Fruit fly (Drosophila melanogaster) whole organism, prepupa: Measurements from ENCODE around the gene RapGAP1.

ENCODE experiments used
- CG10669 ChIP-seq: fragments of 200-800 bp; sonication (Bioruptor generic); optimal IDR thresholded peaks from 3 replicates; lab custom pipeline; 2018; ENCODE audit warnings: missing biosample characterization, mild to moderate bottlenecking, missing genetic modification characterization, moderate library complexity
- CG11294 ChIP-seq: fragments of 200-800 bp; sonication (Bioruptor generic); IDR thresholded peaks from 2 replicates; pipeline ENCODE4 v1.3.6; 2022; ENCODE audit warnings: missing biosample characterization, missing genetic modification characterization
- CG11762 ChIP-seq: fragments of 200-800 bp; sonication (Bioruptor generic); optimal IDR thresholded peaks from 3 replicates; lab custom pipeline; 2016; ENCODE audit warnings: missing biosample characterization, missing genetic modification characterization; ENCODE audit not compliant: insufficient read depth
- CG11902 ChIP-seq: fragments of 200-800 bp; sonication (Bioruptor generic); optimal IDR thresholded peaks from 3 replicates; lab custom pipeline; 2016; ENCODE audit warnings: missing biosample characterization, missing genetic modification characterization
- CG15336 ChIP-seq: fragments of 200-800 bp; sonication (Bioruptor generic); IDR thresholded peaks from 2 replicates; pipeline ENCODE4 v1.3.6; 2022; ENCODE audit warnings: missing biosample characterization, missing genetic modification characterization
- CG16779 ChIP-seq: fragments of 200-800 bp; sonication (Bioruptor generic); optimal IDR thresholded peaks from 3 replicates; lab custom pipeline; 2017; ENCODE audit warnings: missing biosample characterization, mild to moderate bottlenecking, missing genetic modification characterization
- CG3032 ChIP-seq: fragments of 200-800 bp; optimal IDR thresholded peaks from 2 replicates; lab custom pipeline; 2019; ENCODE audit warnings: missing biosample characterization, mild to moderate bottlenecking, missing genetic modification characterization, moderate library complexity
- CG31627 ChIP-seq: fragments of 200-800 bp; sonication (Bioruptor generic); optimal IDR thresholded peaks from 3 replicates; lab custom pipeline; 2016; ENCODE audit warnings: missing biosample characterization, missing genetic modification characterization
- CG32006 ChIP-seq: fragments of 200-800 bp; sonication (Bioruptor generic); optimal IDR thresholded peaks from 3 replicates; lab custom pipeline; 2017; ENCODE audit warnings: missing biosample characterization, mild to moderate bottlenecking, missing genetic modification characterization
- CG34406 ChIP-seq: fragments of 200-800 bp; sonication (Bioruptor generic); optimal IDR thresholded peaks from 3 replicates; lab custom pipeline; 2016; ENCODE audit warnings: missing biosample characterization, missing genetic modification characterization
- CG6163 ChIP-seq: fragments of 200-800 bp; sonication (Bioruptor generic); IDR thresholded peaks from 3 replicates; pipeline ENCODE4 v1.3.6; 2022; ENCODE audit warnings: missing biosample characterization, missing genetic modification characterization
- CG6792 ChIP-seq: fragments of 200-800 bp; sonication (Bioruptor generic); optimal IDR thresholded peaks from 3 replicates; lab custom pipeline; 2016; ENCODE audit warnings: missing biosample characterization, missing genetic modification characterization
- CG6808 ChIP-seq: fragments of 200-800 bp; sonication (Bioruptor generic); optimal IDR thresholded peaks from 3 replicates; lab custom pipeline; 2017; ENCODE audit warnings: missing biosample characterization, missing genetic modification characterization, mild to moderate bottlenecking, moderate library complexity, missing genetic modification reagents
- CG6854 ChIP-seq: fragments of 200-800 bp; sonication (Bioruptor generic); optimal IDR thresholded peaks from 2 replicates; lab custom pipeline; 2017; ENCODE audit warnings: missing biosample characterization, mild to moderate bottlenecking, missing genetic modification characterization
- CG8119 ChIP-seq: fragments of 200-800 bp; sonication (Bioruptor generic); IDR thresholded peaks from 3 replicates; pipeline ENCODE4 v1.3.6; 2022; ENCODE audit warnings: missing biosample characterization, missing genetic modification characterization
- CG8319 ChIP-seq: fragments of 200-800 bp; sonication (Bioruptor generic); optimal IDR thresholded peaks from 3 replicates; lab custom pipeline; 2016; ENCODE audit warnings: missing biosample characterization, missing genetic modification characterization
- CG8632 ChIP-seq: fragments of 200-800 bp; sonication (Bioruptor generic); optimal IDR thresholded peaks from 3 replicates; lab custom pipeline; 2016; ENCODE audit warnings: missing biosample characterization, missing genetic modification characterization
- Eip78C ChIP-seq: fragments of 200-800 bp; sonication (Bioruptor generic); peaks from one replicate; lab custom pipeline; 2016; ENCODE audit warnings: missing biosample characterization, missing genetic modification characterization
- Eip93F ChIP-seq: fragments of 200-800 bp; sonication (Bioruptor generic); optimal IDR thresholded peaks from 2 replicates; lab custom pipeline; 2016; ENCODE audit warnings: missing biosample characterization, mild to moderate bottlenecking, missing genetic modification characterization
- Ets21C ChIP-seq: fragments of 200-800 bp; sonication (Bioruptor generic); optimal IDR thresholded peaks from 3 replicates; lab custom pipeline; 2016; ENCODE audit warnings: missing biosample characterization, missing genetic modification characterization
- Ets96B ChIP-seq: fragments of 200-800 bp; optimal IDR thresholded peaks from 2 replicates; lab custom pipeline; 2019; ENCODE audit warnings: missing biosample characterization, mild to moderate bottlenecking, missing genetic modification characterization, moderate library complexity
- Hr38 ChIP-seq: sonication (Bioruptor generic); optimal IDR thresholded peaks from 2 replicates; lab custom pipeline; 2016; ENCODE audit warnings: missing biosample characterization, missing genetic modification characterization
- Lpt ChIP-seq: fragments of 200-800 bp; sonication (Bioruptor generic); optimal IDR thresholded peaks from 3 replicates; lab custom pipeline; 2016; ENCODE audit warnings: missing biosample characterization, missing genetic modification characterization
- Met ChIP-seq: fragments of 200-800 bp; sonication (Bioruptor generic); optimal IDR thresholded peaks from 3 replicates; lab custom pipeline; 2016; ENCODE audit warnings: missing biosample characterization, missing genetic modification characterization
- OdsH ChIP-seq: fragments of 200-800 bp; sonication (Bioruptor generic); optimal IDR thresholded peaks from 3 replicates; lab custom pipeline; 2016; ENCODE audit warnings: missing biosample characterization, missing genetic modification characterization
- Smox ChIP-seq: fragments of 200-800 bp; sonication (Bioruptor generic); optimal IDR thresholded peaks from 3 replicates; lab custom pipeline; 2016; ENCODE audit warnings: missing biosample characterization, missing genetic modification characterization
- Sox15 ChIP-seq: fragments of 200-800 bp; sonication (Bioruptor generic); optimal IDR thresholded peaks from 3 replicates; lab custom pipeline; 2016; ENCODE audit warnings: missing biosample characterization, missing genetic modification characterization
- achi ChIP-seq: fragments of 200-800 bp; sonication (Bioruptor generic); optimal IDR thresholded peaks from 3 replicates; lab custom pipeline; 2016; ENCODE audit warnings: missing biosample characterization, missing genetic modification characterization
- acj6 ChIP-seq: fragments of 200-800 bp; sonication (Bioruptor generic); optimal IDR thresholded peaks from 3 replicates; lab custom pipeline; 2016; ENCODE audit warnings: missing biosample characterization, missing genetic modification characterization
- cyc ChIP-seq: fragments of 200-800 bp; sonication (Bioruptor generic); optimal IDR thresholded peaks from 3 replicates; lab custom pipeline; 2016; ENCODE audit warnings: missing biosample characterization, missing genetic modification characterization
- dac ChIP-seq: fragments of 200-800 bp; sonication (Bioruptor generic); optimal IDR thresholded peaks from 2 replicates; lab custom pipeline; 2017; ENCODE audit warnings: missing biosample characterization, mild to moderate bottlenecking, missing genetic modification characterization
- dsx ChIP-seq: fragments of 200-800 bp; optimal IDR thresholded peaks from 3 replicates; lab custom pipeline; 2019; ENCODE audit warnings: missing biosample characterization, mild to moderate bottlenecking, missing genetic modification characterization, moderate library complexity; ENCODE audit not compliant: poor library complexity, severe bottlenecking
- eg ChIP-seq: fragments of 200-800 bp; sonication (Bioruptor generic); IDR thresholded peaks from 3 replicates; pipeline ENCODE4 v1.3.6; 2022; ENCODE audit warnings: missing biosample characterization, missing genetic modification characterization
- esn ChIP-seq: fragments of 200-800 bp; sonication (Bioruptor generic); optimal IDR thresholded peaks from 2 replicates; lab custom pipeline; 2016; ENCODE audit warnings: missing biosample characterization, mild to moderate bottlenecking, missing genetic modification characterization, moderate library complexity
- fd59A ChIP-seq: fragments of 200-800 bp; sonication (Bioruptor generic); optimal IDR thresholded peaks from 2 replicates; lab custom pipeline; 2017; ENCODE audit warnings: missing biosample characterization, mild to moderate bottlenecking, missing genetic modification characterization, missing genetic modification reagents
- fd85E ChIP-seq: fragments of 200-800 bp; sonication (Bioruptor generic); optimal IDR thresholded peaks from 3 replicates; lab custom pipeline; 2016; ENCODE audit warnings: missing biosample characterization, missing genetic modification characterization
- lz ChIP-seq: fragments of 200-800 bp; sonication (Bioruptor generic); optimal IDR thresholded peaks from 3 replicates; lab custom pipeline; 2016; ENCODE audit warnings: missing biosample characterization, missing genetic modification characterization
- net ChIP-seq: fragments of 200-800 bp; sonication (Bioruptor generic); optimal IDR thresholded peaks from 3 replicates; lab custom pipeline; 2016; ENCODE audit warnings: missing biosample characterization, missing genetic modification characterization
- ss ChIP-seq, 2 experiments: fragments of 200-800 bp; sonication (Bioruptor generic); optimal IDR thresholded peaks; 2 replicates in 1 of 2; 3 replicates in 1 of 2; lab custom pipeline; 2017 to 2018; ENCODE audit warnings: mild to moderate bottlenecking in 2 of 2, missing biosample characterization in 2 of 2, missing genetic modification characterization in 2 of 2, moderate library complexity in 1 of 2
- svp ChIP-seq: fragments of 200-800 bp; sonication (Bioruptor generic); peaks from one replicate; lab custom pipeline; 2016; ENCODE audit warnings: missing biosample characterization, missing genetic modification characterization
- topi ChIP-seq: fragments of 200-800 bp; sonication (Bioruptor generic); optimal IDR thresholded peaks from 3 replicates; lab custom pipeline; 2016; ENCODE audit warnings: missing biosample characterization, missing genetic modification characterization
- vri ChIP-seq: fragments of 200-800 bp; sonication (Bioruptor generic); optimal IDR thresholded peaks from 3 replicates; lab custom pipeline; 2016; ENCODE audit warnings: missing biosample characterization, mild to moderate bottlenecking, missing genetic modification characterization

RapGAP1 gene

DNA sequence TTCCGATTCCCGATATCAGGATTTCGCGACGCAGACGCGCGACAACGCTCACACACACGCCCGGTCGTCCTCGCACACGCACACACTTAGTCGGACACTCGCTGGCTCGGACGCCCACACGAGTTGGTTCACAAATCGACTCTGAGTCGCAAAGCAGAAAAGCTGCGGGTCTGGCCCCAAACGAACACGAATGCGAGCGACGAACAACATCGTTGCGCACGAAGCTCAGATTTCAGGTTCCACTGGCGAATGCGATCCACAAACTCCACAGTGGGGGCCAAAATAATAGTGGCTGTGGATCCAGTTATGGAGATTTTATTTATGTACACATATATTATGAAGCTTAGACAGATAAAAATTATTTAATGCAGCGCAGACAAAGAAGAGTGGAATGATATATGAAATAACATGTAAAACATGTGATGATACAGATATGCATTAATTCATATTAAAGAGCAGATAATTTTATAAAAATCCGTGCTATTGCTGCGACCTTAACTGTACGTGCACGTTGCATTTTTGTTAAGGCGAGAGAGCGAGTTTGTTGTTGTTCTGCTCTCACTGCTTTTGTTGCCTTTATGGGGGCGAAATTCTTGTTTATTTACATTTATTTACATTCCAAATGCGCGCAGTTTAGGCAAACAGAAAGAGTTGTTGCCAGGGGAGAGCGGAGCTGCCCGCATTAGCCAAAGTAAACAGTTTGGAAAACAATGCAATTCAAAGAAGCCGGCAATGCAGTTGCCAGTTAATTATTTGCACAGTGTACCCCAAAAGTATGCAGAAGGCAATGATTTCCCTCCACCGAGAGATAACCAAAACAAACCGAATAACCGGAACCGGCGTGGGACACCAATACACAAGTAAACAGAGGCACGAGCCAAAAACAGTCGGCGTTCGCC lies 2.1 kb downstream of the RapGAP1 start (continued):
- TF ChIP-seq dsx (GFP tag; lab: Kevin White, UChicago) (peak; percentile 96), lz (GFP tag; lab: Kevin White, UChicago) (no peak), ss (GFP tag; optimal IDR thresholded peaks at IDR 0.05; lab: Kevin White, UChicago) (peak; percentile 95 to 96), Eip78C (GFP tag; lab: Kevin White, UChicago) (peak; percentile 100), CG8319 (GFP tag; lab: Kevin White, UChicago) (peak; percentile 93), fd85E (peak; percentile 92), CG10669 (GFP tag; lab: Kevin White, UChicago) (peak; percentile 97), CG11762 (GFP tag; lab: Kevin White, UChicago) (peak; percentile 94), Lpt (GFP tag; lab: Kevin White, UChicago) (peak; percentile 88), cyc (GFP tag; lab: Kevin White, UChicago) (peak; percentile 94), CG8632 (GFP tag; lab: Kevin White, UChicago) (peak; percentile 91), Ets21C (GFP tag; lab: Kevin White, UChicago) (no peak), CG31627 (peak; percentile 93), CG6854 (GFP tag; lab: Kevin White, UChicago) (peak; percentile 91), CG32006 (GFP tag; lab: Kevin White, UChicago) (peak; percentile 95), eg (GFP tag; lab: Robert Waterston, UW) (peak; percentile 94), fd59A (GFP tag; lab: Kevin White, UChicago) (no peak), Sox15 (GFP tag; lab: Kevin White, UChicago) (peak; percentile 92), CG11294 (peak; percentile 91)
- TF ChIP-seq, all 60 proteins: peak for 54

DNA sequence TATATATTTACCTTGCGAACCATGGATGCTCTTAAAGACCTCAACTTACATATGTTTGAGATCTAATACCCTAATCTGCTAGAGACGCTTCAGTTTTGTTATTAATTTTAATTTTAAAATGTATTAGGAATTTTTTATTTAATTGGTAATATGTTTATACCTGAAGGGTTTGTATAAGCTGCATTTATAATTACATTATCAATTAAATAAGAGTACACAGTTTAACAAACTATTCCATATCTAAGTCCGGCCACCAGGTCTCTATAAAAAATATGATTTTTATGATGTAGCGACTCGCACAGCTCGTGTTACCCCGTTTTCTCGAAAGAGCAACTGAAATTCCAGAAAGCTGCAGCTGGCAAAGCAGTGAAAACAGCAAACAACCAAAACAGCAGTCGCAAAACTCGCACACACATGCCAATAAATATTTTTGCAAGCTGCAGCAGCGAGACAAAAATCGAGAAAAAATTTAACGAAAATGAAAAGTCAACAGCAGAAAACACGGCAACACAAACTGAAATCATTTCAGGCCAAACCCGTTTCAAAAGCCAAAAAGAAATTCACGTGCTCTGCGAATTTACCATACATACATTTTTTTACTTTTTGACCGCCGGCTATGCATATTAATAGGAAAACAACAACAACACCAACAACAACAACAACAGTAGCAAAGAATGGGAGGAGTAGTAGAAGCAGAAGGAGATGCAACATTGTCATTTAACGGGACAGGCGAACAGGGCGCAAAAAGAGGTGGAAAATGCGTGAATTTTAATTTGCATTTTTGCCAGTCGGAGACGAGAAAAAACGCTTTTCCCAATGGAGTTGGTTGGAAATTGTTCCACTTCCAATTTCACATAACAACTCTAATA lies 4.3 kb downstream of the RapGAP1 start:
- peak; percentile 54 for TF ChIP-seq acj6 (GFP tag; lab: Kevin White, UChicago)
- TF ChIP-seq achi (GFP tag; lab: Kevin White, UChicago): peak; percentile 61
- no peak for TF ChIP-seq fd59A (GFP tag; lab: Kevin White, UChicago)
- TF ChIP-seq svp (GFP tag; lab: Kevin White, UChicago): peak; percentile 82
- TF ChIP-seq CG8319 (GFP tag; lab: Kevin White, UChicago): peak; percentile 6
- TF ChIP-seq lz (GFP tag; lab: Kevin White, UChicago): peak; percentile 66
- peak; percentile 55 for TF ChIP-seq net (GFP tag; lab: Kevin White, UChicago)
- peak; percentile 63 for TF ChIP-seq Met
- peak; percentile 27 for TF ChIP-seq CG15336 (GFP tag; lab: Robert Waterston, UW)
- TF ChIP-seq eg (GFP tag; lab: Robert Waterston, UW): 0 out of 3 replicates have a peak, but pooled peaks have one; percentile 34
- peak; percentile 50; the same call in 1 of the 3 replicates for TF ChIP-seq CG8119 (GFP tag; lab: Robert Waterston, UW)
- TF ChIP-seq topi (GFP tag; lab: Kevin White, UChicago): peak; percentile 64
- peak; percentile 57 for TF ChIP-seq Sox15 (GFP tag; lab: Kevin White, UChicago)
- TF ChIP-seq CG6792 (GFP tag; lab: Kevin White, UChicago): peak; percentile 44
- TF ChIP-seq Eip78C (GFP tag; lab: Kevin White, UChicago): peak; percentile 82
- peak; percentile 80 for TF ChIP-seq esn (GFP tag; lab: Kevin White, UChicago)
- TF ChIP-seq Ets21C (GFP tag; lab: Kevin White, UChicago): peak; percentile 36
- TF ChIP-seq CG11294: no peak
- TF ChIP-seq CG34406 (GFP tag; lab: Kevin White, UChicago): peak; percentile 60
- TF ChIP-seq CG16779 (tag; lab: Kevin White, UChicago): no peak
- TF ChIP-seq CG32006 (GFP tag; lab: Kevin White, UChicago): peak; percentile 76
- peak; percentile 54 for TF ChIP-seq CG11902 (GFP tag; lab: Kevin White, UChicago)
- TF ChIP-seq ss (GFP tag; optimal IDR thresholded peaks at IDR 0.05; lab: Kevin White, UChicago): peak; percentile 6 to 33
- TF ChIP-seq CG8632 (GFP tag; lab: Kevin White, UChicago): peak; percentile 17
- no peak for TF ChIP-seq CG10669 (GFP tag; lab: Kevin White, UChicago)
- peak; percentile 54 for TF ChIP-seq CG6854 (GFP tag; lab: Kevin White, UChicago)
- TF ChIP-seq CG3032: peak; percentile 38
- no peak for TF ChIP-seq dac
- TF ChIP-seq CG31627: peak; percentile 48
- TF ChIP-seq OdsH (GFP tag; lab: Kevin White, UChicago): peak; percentile 20
- TF ChIP-seq Ets96B (tag; lab: Kevin White, UChicago): peak; percentile 11
- TF ChIP-seq CG6163 (GFP tag; lab: Robert Waterston, UW): peak; percentile 53; the same call in 2 of the 3 replicates
- peak; percentile 60 for TF ChIP-seq Smox (GFP tag; lab: Kevin White, UChicago)
- TF ChIP-seq vri: no peak
- no peak for TF ChIP-seq CG6808
- no peak for TF ChIP-seq Hr38 (GFP tag; lab: Kevin White, UChicago)
- no peak for TF ChIP-seq Eip93F (GFP tag; lab: Kevin White, UChicago)
